Fruit fly (Drosophila melanogaster): ENCODE measurements around the gene nero.
A peak's percentile ranks its signal among the peaks of the same experiment; 100 is the strongest.

The nero gene

DNA sequence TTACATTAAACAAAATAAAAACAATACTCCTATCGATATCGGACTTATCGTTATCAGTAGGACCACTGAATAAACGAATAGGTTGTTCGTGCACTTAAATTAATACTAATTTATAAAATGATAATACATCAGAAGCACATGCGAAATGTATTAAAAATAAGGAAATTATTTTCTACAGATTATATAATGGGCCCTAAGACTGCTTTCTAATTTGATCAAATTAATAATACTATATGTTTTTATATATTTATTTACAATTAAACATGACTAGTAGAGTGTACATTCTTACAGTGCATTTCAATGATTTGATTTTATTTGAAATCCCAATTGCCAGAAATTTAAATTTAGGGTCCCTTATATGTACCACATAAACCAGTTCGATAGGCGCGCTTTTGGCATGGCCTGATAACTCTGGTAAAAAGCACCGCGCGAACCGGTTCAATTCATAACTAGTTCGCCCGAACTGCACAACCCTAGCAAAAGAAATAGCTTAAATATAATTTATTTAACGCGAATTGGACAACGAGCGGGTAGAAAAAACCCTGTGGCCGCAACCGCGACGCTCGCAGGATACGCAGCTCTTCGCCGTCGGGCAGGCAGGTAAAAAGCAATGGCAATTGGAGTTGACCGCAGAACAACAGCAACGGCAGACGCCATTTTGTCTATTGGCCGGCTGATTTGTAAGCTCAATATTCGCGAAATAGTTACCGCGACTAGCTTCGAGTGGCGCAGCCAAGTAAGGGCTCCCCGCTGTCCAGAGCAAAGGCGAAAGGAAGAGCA is 29.4 kb upstream of the nero start, which contains the start of the genes CG2126 and faf (continued):
- TF ChIP-seq Oaz (GFP tag; IDR thresholded peaks at IDR 0.05) (peak; percentile 63; the same call in 1 of the 2 replicates), CG32772 (GFP tag; IDR thresholded peaks at IDR 0.05) (peak; percentile 79), Ets97D (GFP tag; optimal IDR thresholded peaks at IDR 0.05) (peak; percentile 60), CG32767 (GFP tag; IDR thresholded peaks at IDR 0.05) (peak; percentile 68), vnd (GFP tag; IDR thresholded peaks at IDR 0.05; ENCODE audit: partially characterized antibody) (0 out of 3 replicates have a peak, but pooled peaks have one; percentile 48), eyg (GFP tag; optimal IDR thresholded peaks at IDR 0.05) (no peak), CG2120 (GFP tag; optimal IDR thresholded peaks at IDR 0.05) (peak; percentile 77), lov (optimal IDR thresholded peaks at IDR 0.05) (no peak), lov (GFP tag; IDR thresholded peaks at IDR 0.05) (0 out of 3 replicates have a peak, but pooled peaks have one; percentile 41), Ptx1 (GFP tag; IDR thresholded peaks at IDR 0.05) (peak; percentile 84), CG5245 (GFP tag; optimal IDR thresholded peaks at IDR 0.05) (peak; percentile 70), Max (GFP tag; optimal IDR thresholded peaks at IDR 0.05) (peak; percentile 55), Abd-B (GFP tag; optimal IDR thresholded peaks at IDR 0.05) (peak; percentile 81), CG16815 (GFP tag; optimal IDR thresholded peaks at IDR 0.05) (peak; percentile 54), lmd (GFP tag; IDR thresholded peaks at IDR 0.05) (peak; percentile 80), CG4730 (GFP tag; IDR thresholded peaks at IDR 0.05) (peak; percentile 52; the same call in 1 of the 2 replicates), CG14965 (GFP tag; optimal IDR thresholded peaks at IDR 0.05; ENCODE audit: borderline replicate concordance) (no peak), CG11085 (GFP tag; IDR thresholded peaks at IDR 0.05) (peak; percentile 60; the same call in 1 of the 2 replicates), CG17612 (GFP tag; IDR thresholded peaks at IDR 0.05) (no peak; the same call in 1 of the 2 replicates), CG2199 (GFP tag; IDR thresholded peaks at IDR 0.05) (no peak), zf30C (GFP tag; optimal IDR thresholded peaks at IDR 0.05) (peak; percentile 45), YL-1 (GFP tag; optimal IDR thresholded peaks at IDR 0.05) (peak; percentile 12), crc (GFP tag; optimal IDR thresholded peaks at IDR 0.05) (no peak), CG14014 (GFP tag; IDR thresholded peaks at IDR 0.05) (peak; percentile 82), CG10979 (tag; optimal IDR thresholded peaks at IDR 0.05) (peak; percentile 72), sim (GFP tag; IDR thresholded peaks at IDR 0.05) (0 out of 2 replicates have a peak, but pooled peaks have one; percentile 7), Lpt (GFP tag; optimal IDR thresholded peaks at IDR 0.05) (no peak), pros (GFP tag; optimal IDR thresholded peaks at IDR 0.05) (no peak), CG1529 (GFP tag; optimal IDR thresholded peaks at IDR 0.05) (peak; percentile 45), CG15073 (GFP tag; optimal IDR thresholded peaks at IDR 0.05) (peak; percentile 18), Sox102F (GFP tag; optimal IDR thresholded peaks at IDR 0.05) (peak; percentile 82), CG4617 (GFP tag; optimal IDR thresholded peaks at IDR 0.05; ENCODE audit: borderline replicate concordance) (peak; percentile 52), CG18764 (GFP tag; optimal IDR thresholded peaks at IDR 0.05) (peak; percentile 73), CG10147 (GFP tag; optimal IDR thresholded peaks at IDR 0.05) (peak; percentile 60), psq (GFP tag; optimal IDR thresholded peaks at IDR 0.05) (peak; percentile 35)

dm6 chr3R:31771790-31772576 is 24.6 kb upstream of the nero start, which contains the start of the genes betaGlu and sip3:
betaGlu (minus strand) TSS chr3R:31771848.
sip3 (plus strand) TSS chr3R:31772219.
- TF ChIP-seq CG4424 (GFP tag; optimal IDR thresholded peaks at IDR 0.05) (no peak), org-1 (GFP tag; optimal IDR thresholded peaks at IDR 0.05) (no peak), corto (GFP tag; optimal IDR thresholded peaks at IDR 0.05) (no peak), Dek (tag; optimal IDR thresholded peaks at IDR 0.05) (peak; percentile 27), Nf-YB (GFP tag; optimal IDR thresholded peaks at IDR 0.05) (no peak), eve (GFP tag; optimal IDR thresholded peaks at IDR 0.05) (no peak), cwo (GFP tag; optimal IDR thresholded peaks at IDR 0.05) (no peak), CG8924 (tag; optimal IDR thresholded peaks at IDR 0.05) (peak; percentile 25), CG4820 (GFP tag; optimal IDR thresholded peaks at IDR 0.05) (no peak), Ets65A (GFP tag) (peak; percentile 64), Med (GFP tag) (peak; percentile 83), CG15514 (GFP tag; optimal IDR thresholded peaks at IDR 0.05) (peak; percentile 94), dm (GFP tag; optimal IDR thresholded peaks at IDR 0.05) (no peak), pb (GFP tag; optimal IDR thresholded peaks at IDR 0.05) (no peak), CG14710 (tag; optimal IDR thresholded peaks at IDR 0.05) (peak; percentile 64)
